Fruit fly (Drosophila melanogaster) whole organism, wandering third instar larva: ENCODE results near the gene CG16953.

ENCODE experiments used
- CG9705 ChIP-seq: fragments of 200-800 bp; sonication (Bioruptor generic); optimal IDR thresholded peaks from 2 replicates; lab custom pipeline; 2018; ENCODE audit warnings: missing biosample characterization, mild to moderate bottlenecking, missing genetic modification characterization
- CrebA ChIP-seq: fragments of 200-800 bp; sonication (Bioruptor generic); optimal IDR thresholded peaks from 2 replicates; lab custom pipeline; 2016; ENCODE audit warnings: missing biosample characterization, mild to moderate bottlenecking, missing genetic modification characterization, borderline replicate concordance
- HLH106 ChIP-seq: fragments of 200-800 bp; optimal IDR thresholded peaks from 3 replicates; lab custom pipeline; 2019; ENCODE audit warnings: missing biosample characterization, mild to moderate bottlenecking, missing genetic modification characterization, moderate library complexity
- OdsH ChIP-seq: fragments of 200-800 bp; sonication (Bioruptor generic); optimal IDR thresholded peaks from 2 replicates; lab custom pipeline; 2016; ENCODE audit warnings: missing biosample characterization, mild to moderate bottlenecking, missing genetic modification characterization
- Vsx2 ChIP-seq: fragments of 200-300, 225-300 bp; sonication (Bioruptor generic); optimal IDR thresholded peaks from 2 replicates; lab custom pipeline; 2018; ENCODE audit warnings: missing biosample characterization, missing genetic modification characterization; ENCODE audit not compliant: partially characterized antibody
- br ChIP-seq: fragments of 200-800 bp; sonication (Bioruptor generic); optimal IDR thresholded peaks from 2 replicates; lab custom pipeline; 2016; ENCODE audit warnings: missing biosample characterization, missing genetic modification characterization
- dmrt93B ChIP-seq: fragments of 200-800 bp; sonication (Bioruptor generic); optimal IDR thresholded peaks from 2 replicates; lab custom pipeline; 2018; ENCODE audit warnings: missing biosample characterization, mild to moderate bottlenecking, missing genetic modification characterization
- ey ChIP-seq: fragments of 200-800 bp; sonication (Bioruptor generic); optimal IDR thresholded peaks from 2 replicates; lab custom pipeline; 2016; ENCODE audit warnings: missing biosample characterization, missing genetic modification characterization
- usp ChIP-seq: fragments of >200 bp; optimal IDR thresholded peaks from 2 replicates; lab custom pipeline; 2017; ENCODE audit warnings: missing biosample characterization, missing genetic modification characterization

- TF ChIP-seq OdsH (GFP tag; lab: Kevin White, UChicago) = no peak
- no peak for TF ChIP-seq HLH106 (tag; lab: Kevin White, UChicago)
- TF ChIP-seq usp (GFP tag; lab: Kevin White, UChicago) = no peak
- no peak for TF ChIP-seq dmrt93B
- TF ChIP-seq ey (GFP tag; lab: Kevin White, UChicago) = no peak
- no peak for TF ChIP-seq br
- no peak for TF ChIP-seq CG9705 (GFP tag; lab: Kevin White, UChicago)
- TF ChIP-seq Vsx2 = no peak
- TF ChIP-seq CrebA (GFP tag; lab: Kevin White, UChicago) = no peak
These were observed 29.8 kb downstream of the CG16953 start for dm6 chr3R:20555720-20556280.
